Worm (Caenorhabditis elegans): ENCODE results near the gene flp-14.

- TF ChIP-seq fkh-10 (GFP tag; optimal IDR thresholded peaks at IDR 0.05): peak; percentile 51
- peak; percentile 2 for TF ChIP-seq dve-1 (tag; optimal IDR thresholded peaks at IDR 0.05; ENCODE audit: insufficient read depth)
- no peak for TF ChIP-seq nhr-111 (GFP tag; optimal IDR thresholded peaks at IDR 0.05)
- no peak for TF ChIP-seq snpc-4 (tag; optimal IDR thresholded peaks at IDR 0.05)
- no peak for TF ChIP-seq ceh-82 (tag; optimal IDR thresholded peaks at IDR 0.05)
- no peak for TF ChIP-seq unc-62 (GFP tag; optimal IDR thresholded peaks at IDR 0.05 in 1 of 2)
- TF ChIP-seq unc-62 (tag; optimal IDR thresholded peaks at IDR 0.05): no peak
- TF ChIP-seq mxl-2 (GFP tag; conservative IDR thresholded peaks at IDR 0.05): no peak
- TF ChIP-seq R02D3.7 (tag; optimal IDR thresholded peaks at IDR 0.05): no peak
- TF ChIP-seq fos-1 (tag; optimal IDR thresholded peaks at IDR 0.05): no peak
- no peak for TF ChIP-seq pha-4 (GFP tag; IDR thresholded peaks at IDR 0.05)
- no peak for TF ChIP-seq pha-4 (tag; optimal IDR thresholded peaks at IDR 0.05)
Measured at ce11 chrIII:12925947-12926607, 15.8 kb downstream of the flp-14 start, which contains the start of the genes npp-25 and mrps-10.
